Fruit fly (Drosophila melanogaster) whole organism, embryonic: ENCODE measurements around the gene CG44040.

Experiments
- Awh ChIP-seq: fragments of 200-800 bp; sonication (Bioruptor generic); IDR thresholded peaks from 2 replicates; pipeline ENCODE4, ENCODE4 v1.3.6; 2022; ENCODE audit warnings: missing biosample characterization, missing genetic modification characterization
- CG31365 ChIP-seq: fragments of 200-800 bp; sonication (Bioruptor generic); optimal IDR thresholded peaks from 2 replicates; lab custom pipeline; 2018; ENCODE audit warnings: missing biosample characterization, mild to moderate bottlenecking, missing genetic modification characterization

- no peak for TF ChIP-seq CG31365 (tag; lab: Kevin White, UChicago)
- TF ChIP-seq Awh (GFP tag; lab: Robert Waterston, UW) = no peak
Measured at dm6 chr3R:15332994-15333393, 12.8 kb downstream of the CG44040 start, which contains the start of the genes Fkbp39 and Cyfip.
